Worm (Caenorhabditis elegans) whole organism, L4/young adult: ENCODE measurements around the gene F17C11.11.

Experiments
- dao-5 ChIP-seq: sonication (generic microtip); optimal IDR thresholded peaks from 2 replicates; lab custom pipeline; 2016; ENCODE audit warnings: missing genotype, missing genetic modification characterization, moderate library complexity, missing compliant biosample characterization
- him-1 ChIP-seq: sonication (generic microtip); optimal IDR thresholded peaks from 2 replicates; lab custom pipeline; 2016; ENCODE audit warnings: missing genotype, missing genetic modification reagents, missing genetic modification characterization, missing compliant biosample characterization

DNA sequence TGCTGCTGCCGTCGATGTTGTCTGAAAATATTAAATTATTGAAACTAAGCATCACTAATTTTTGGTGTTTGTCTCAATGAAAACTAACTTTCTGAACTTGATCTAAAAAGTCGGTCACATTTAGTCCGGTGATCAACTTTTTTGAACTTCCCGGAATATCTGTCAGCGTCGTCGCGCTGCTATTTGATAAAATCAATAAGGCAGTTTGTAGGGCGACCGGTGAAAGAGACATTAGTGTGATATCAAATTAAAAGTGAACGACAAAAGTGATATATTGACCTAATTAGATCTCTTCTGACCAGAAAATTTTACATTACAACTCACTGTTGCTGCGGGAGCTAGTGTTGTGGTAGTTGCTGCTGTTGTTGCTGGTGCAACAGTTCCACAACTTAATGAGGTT lies 32.3 kb upstream of the F17C11.11 start:
- TF ChIP-seq dao-5 (tag; lab: Kevin White, UChicago) (no peak), him-1 (tag; lab: Kevin White, UChicago) (no peak)
